Worm (Caenorhabditis elegans): ENCODE data around the gene hlh-25.

- TF ChIP-seq F10B5.3 (tag; optimal IDR thresholded peaks at IDR 0.05): no peak
- no peak for TF ChIP-seq nhr-11 (tag; optimal IDR thresholded peaks at IDR 0.05)
- TF ChIP-seq ama-1 (optimal IDR thresholded peaks at IDR 0.05): no peak
- TF ChIP-seq unc-62 (GFP tag; optimal IDR thresholded peaks at IDR 0.05 in 1 of 2): no peak
- TF ChIP-seq unc-62 (tag; optimal IDR thresholded peaks at IDR 0.05): no peak
- no peak for TF ChIP-seq snpc-4 (tag; optimal IDR thresholded peaks at IDR 0.05)
These were observed 31.3 kb upstream of the hlh-25 start, which contains the start of gene cyp-44A1 for ce11 chrII:5503760-5504159.
